Fruit fly (Drosophila melanogaster) whole organism, pupa: Measurements from ENCODE around the gene Tgi.

Experiments
- CG12605 ChIP-seq: fragments of 200-800 bp; sonication (Bioruptor generic); IDR thresholded peaks from 2 replicates; pipeline ENCODE4 v1.3.6; 2022; ENCODE audit warnings: missing biosample characterization, missing genetic modification characterization
- fd96Ca ChIP-seq: fragments of 200-800 bp; sonication (Bioruptor generic); IDR thresholded peaks from 3 replicates; pipeline ENCODE4 v1.3.6; 2022; ENCODE audit warnings: missing biosample characterization, missing genetic modification characterization
- gl ChIP-seq: fragments of 200-800 bp; sonication (Bioruptor generic); optimal IDR thresholded peaks from 2 replicates; lab custom pipeline; 2018; ENCODE audit warnings: missing biosample characterization, mild to moderate bottlenecking, missing genetic modification characterization

dm6 chr3L:13519555-13520284, 33.1 kb downstream of the Tgi start, which contains the start of gene CG10710:
- TF ChIP-seq CG12605 (GFP tag; lab: Robert Waterston, UW) (no peak), gl (tag; lab: Kevin White, UChicago) (no peak), fd96Ca (GFP tag; lab: Robert Waterston, UW) (0 out of 3 replicates have a peak, but pooled peaks have one; percentile 34)
